Worm (Caenorhabditis elegans) whole organism, dauer: ENCODE data around the gene dpy-17.
"Not testable (repeated sequence)": the region's sequence is repeated elsewhere in the genome, so short reads cannot be mapped to it uniquely, and the experiment has no call there.

Experiments
- unc-62 ChIP-seq: sonication (generic microtip); optimal IDR thresholded peaks from 2 replicates; lab custom pipeline; 2017; ENCODE audit warnings: missing biosample characterization, missing genetic modification reagents, missing genetic modification characterization

Gene dpy-17

ce11 chrIII:5106893-5107471 lies at the start of gene dpy-17:
Gene dpy-17, plus strand, starts transcription at chrIII:5107330.
- TF ChIP-seq unc-62 (GFP tag; lab: Kevin White, UChicago), result no peak

ce11 chrIII:5061798-5062197 lies 45.3 kb upstream of the dpy-17 start, which contains the start of gene C45G9.10:
Gene C45G9.10, minus strand, starts transcription at chrIII:5061898.
- no peak for TF ChIP-seq unc-62 (GFP tag; lab: Kevin White, UChicago)

DNA sequence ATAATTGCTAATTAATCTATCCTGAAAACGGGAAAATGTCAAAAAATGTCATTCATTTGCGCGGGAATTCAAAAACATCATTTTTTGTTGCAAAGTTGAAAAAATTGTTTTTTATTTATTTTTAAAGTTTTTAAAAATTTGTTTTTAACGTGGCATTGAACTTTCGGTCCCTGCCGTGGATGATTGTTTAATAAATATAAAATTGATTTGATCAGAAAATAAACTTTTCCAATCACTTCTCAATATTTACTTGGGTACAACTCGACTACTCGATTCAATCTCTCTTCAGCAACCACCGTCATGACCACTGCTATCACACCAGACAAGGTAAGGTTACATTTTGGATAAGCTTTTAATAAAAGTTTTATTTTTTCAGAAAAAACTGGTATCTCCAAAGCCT lies 44.7 kb upstream of the dpy-17 start, which contains the start of gene C45G9.4:
Gene C45G9.4 (plus strand): TSS at position 301 of the 400 bp plus-strand sequence.
- TF ChIP-seq unc-62 (GFP tag; lab: Kevin White, UChicago), result not testable (repeated sequence)

DNA sequence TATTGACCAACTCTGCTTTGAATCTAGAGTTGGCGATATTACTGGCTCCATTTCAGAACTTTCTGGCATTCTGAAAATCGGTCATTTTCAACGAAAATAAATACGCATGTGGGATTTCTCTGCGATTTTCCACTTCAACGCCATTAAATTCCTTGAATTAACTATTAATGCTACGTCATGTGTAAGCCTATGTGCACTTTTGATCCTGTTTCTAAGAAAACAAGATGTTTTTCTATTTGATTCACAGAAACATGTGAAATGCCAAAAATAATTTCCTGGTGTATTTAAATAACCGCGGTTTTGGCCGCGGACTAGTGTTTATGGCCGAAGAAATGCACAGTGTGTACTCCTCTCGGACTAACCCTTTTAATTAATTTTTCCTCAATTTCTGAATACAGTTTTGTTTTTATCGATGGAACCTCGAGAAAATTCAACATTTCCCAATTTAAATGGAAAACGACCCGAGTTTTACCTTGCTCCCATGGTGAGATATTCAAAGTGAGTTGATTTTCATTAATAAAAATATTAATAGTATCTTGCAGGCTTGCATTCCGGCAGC lies 38.4 kb upstream of the dpy-17 start, which contains the start of the genes C45G9.11 and C45G9.2:
Gene C45G9.11 (minus strand): TSS at position 51 of the 559 bp plus-strand sequence.
Gene C45G9.2 (plus strand): TSS at position 392 of the 559 bp plus-strand sequence.
- no peak for TF ChIP-seq unc-62 (GFP tag; lab: Kevin White, UChicago)

DNA sequence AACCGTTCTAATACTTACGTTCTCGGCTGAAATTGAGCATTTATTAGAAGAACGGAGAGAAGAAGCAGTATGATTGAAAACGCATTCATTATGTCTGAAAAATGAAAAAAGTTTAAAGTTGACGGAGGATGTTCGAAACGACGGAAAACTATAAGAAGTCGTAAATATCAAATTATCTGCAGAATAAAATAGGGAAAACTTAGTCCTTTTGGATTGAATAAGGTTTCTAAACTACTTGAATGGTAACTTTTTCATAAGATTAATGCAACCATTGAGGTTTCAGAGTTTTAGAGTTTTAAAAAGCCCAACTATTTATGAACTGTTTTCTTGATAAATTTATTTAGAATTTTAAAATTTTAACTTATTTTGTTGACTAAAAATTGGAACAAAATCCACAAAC lies 35.6 kb upstream of the dpy-17 start, which contains the start of gene C45G9.12:
Gene C45G9.12 (minus strand): TSS at position 101 of the 400 bp plus-strand sequence.
- TF ChIP-seq unc-62 (GFP tag; lab: Kevin White, UChicago), result no peak

DNA sequence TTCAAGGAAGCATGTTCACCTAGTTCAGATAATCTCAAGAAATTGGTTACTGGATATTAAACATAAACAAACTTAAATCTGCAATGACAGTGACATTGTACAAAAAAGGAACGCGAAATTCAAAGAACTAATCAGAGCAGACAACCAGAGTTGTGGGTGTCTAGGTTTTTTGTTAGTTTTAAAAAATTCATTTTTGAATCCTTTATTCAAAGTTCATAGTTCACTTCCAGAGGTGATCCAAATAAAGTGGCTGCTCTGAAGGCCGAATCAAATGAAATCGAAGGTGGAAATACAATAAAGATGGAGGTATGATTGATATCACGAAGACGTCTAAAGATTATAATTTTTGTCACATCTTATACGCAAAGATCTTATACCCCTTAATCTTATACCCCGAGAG lies 32.7 kb upstream of the dpy-17 start, which contains the start of gene ttbk-6:
Gene ttbk-6 (plus strand): TSS at position 301 of the 400 bp plus-strand sequence.
- no peak for TF ChIP-seq unc-62 (GFP tag; lab: Kevin White, UChicago)

DNA sequence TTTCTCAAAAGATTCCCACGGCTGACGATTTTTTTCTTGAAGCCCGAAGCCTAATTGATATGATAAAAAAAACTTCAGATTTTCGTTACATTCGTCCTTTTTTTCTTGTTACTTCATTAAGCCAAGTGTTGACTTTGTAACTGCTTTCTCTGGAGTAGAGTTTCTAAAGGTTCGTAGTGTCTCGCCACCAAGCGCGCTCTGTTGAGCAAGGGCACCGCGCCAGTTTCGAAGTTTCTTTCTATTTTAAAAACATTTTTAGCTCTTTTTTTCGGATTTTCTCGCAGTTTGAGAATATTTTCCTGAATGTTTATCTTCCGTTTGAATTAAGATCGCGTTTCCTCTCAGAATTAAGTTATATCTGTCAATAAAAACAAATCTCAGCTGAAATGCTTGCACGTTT lies 30.6 kb upstream of the dpy-17 start:
- TF ChIP-seq unc-62 (GFP tag; lab: Kevin White, UChicago), result no peak

ce11 chrIII:5077150-5077814 lies 29.8 kb upstream of the dpy-17 start, which contains the start of gene alh-1:
Gene alh-1, plus strand, starts transcription at chrIII:5077764.
- TF ChIP-seq unc-62 (GFP tag; lab: Kevin White, UChicago), result no peak

DNA sequence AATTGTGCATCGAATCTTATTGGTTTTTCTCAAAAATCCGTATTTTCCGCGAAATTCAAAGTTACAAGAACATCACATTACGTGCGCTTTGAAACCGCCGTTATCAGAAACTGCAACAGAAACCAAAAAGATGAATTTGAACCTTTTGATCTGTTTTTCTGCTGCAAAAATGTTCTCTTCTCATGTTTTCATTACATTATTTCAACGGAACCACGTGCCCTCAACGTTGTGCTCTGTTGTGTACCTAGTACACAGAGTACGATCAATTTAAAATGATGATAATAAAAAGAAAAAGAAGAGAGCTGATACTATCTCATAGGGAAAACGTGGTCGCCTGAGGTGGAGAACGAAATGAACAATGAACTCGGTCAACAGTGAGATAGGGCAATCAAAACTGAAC lies 29.1 kb upstream of the dpy-17 start:
- TF ChIP-seq unc-62 (GFP tag; lab: Kevin White, UChicago), result no peak

DNA sequence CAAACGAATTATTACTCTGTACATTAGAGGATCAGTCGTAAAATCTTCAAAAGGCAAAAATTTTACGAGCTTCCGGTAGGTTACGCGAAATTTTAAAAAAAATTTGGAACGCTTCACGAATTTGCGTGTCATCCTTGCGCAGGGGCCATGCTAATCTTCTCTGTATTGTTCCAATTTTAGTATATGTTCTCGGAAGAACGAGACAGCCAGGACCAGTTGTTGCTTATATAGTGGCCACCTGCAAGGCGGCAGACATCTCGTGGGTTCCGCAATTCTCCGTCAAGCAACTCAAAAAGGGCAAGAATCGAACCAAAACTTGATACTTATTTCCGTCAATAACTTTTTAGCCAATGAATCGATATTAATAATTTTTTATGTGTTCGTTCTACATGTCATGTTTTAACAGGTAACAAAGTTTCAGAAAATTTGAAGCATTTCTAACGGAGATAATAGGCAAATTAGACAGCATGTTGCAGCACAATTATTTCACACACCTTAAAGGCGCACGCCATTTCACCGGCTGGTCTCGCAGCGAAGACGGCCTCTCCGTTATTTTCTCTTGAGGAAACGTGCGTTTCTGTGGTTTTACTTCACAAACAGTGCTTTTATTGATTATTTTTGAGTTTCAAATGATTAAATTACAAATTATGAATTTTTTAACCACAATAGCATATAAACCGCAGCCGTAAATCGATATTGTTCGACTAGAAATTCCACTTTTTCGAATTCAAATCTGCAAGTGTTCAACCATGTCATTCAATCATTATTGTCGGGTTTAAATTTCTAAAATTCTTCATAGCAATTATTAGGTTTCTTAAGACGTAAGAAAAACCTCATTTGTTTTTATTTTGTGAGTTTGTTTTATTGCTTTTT lies 26.2 kb upstream of the dpy-17 start:
- TF ChIP-seq unc-62 (GFP tag; lab: Kevin White, UChicago), result no peak

DNA sequence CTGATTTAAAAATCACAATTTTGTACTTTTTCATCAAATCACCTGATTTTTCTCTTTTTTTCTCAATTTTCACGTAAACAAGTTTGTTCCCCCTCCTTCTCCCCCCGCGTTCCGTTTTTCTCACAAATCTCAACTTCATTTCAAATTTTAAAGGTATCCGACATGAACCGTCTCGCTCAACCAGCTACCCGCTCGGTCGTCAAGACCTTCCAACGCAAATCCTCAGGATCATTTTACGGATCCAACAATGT lies 25.6 kb upstream of the dpy-17 start, which contains the start of gene cox-6A:
Gene cox-6A (plus strand): TSS at position 152 of the 251 bp plus-strand sequence.
- TF ChIP-seq unc-62 (GFP tag; lab: Kevin White, UChicago), result no peak

DNA sequence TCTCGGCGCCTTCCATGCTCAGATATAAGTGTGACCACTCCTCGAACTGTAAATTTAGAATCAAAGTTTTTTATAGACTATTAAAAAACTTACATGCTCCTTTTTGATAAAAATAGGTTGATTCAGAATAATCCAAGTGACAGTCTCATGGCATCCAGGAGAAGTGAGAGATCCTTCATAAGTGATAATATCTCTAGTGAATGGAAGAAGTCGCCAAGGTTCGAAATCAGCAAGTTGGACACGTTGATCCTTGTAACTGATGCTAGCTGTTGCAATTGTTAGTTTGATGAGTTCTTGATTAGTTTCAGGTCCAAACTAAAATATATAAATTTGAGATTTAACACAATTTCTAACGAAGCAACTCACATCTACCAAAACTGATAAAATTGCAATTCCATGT lies 23.8 kb upstream of the dpy-17 start:
- TF ChIP-seq unc-62 (GFP tag; lab: Kevin White, UChicago), result no peak

- no peak for TF ChIP-seq unc-62 (GFP tag; lab: Kevin White, UChicago)
Measured at ce11 chrIII:5085529-5085928, 21.6 kb upstream of the dpy-17 start, which contains the start of gene cah-1. Gene cah-1, minus strand, starts transcription at chrIII:5085629.

- no peak for TF ChIP-seq unc-62 (GFP tag; lab: Kevin White, UChicago)
Measured at ce11 chrIII:5089489-5089888, 17.6 kb upstream of the dpy-17 start.

DNA sequence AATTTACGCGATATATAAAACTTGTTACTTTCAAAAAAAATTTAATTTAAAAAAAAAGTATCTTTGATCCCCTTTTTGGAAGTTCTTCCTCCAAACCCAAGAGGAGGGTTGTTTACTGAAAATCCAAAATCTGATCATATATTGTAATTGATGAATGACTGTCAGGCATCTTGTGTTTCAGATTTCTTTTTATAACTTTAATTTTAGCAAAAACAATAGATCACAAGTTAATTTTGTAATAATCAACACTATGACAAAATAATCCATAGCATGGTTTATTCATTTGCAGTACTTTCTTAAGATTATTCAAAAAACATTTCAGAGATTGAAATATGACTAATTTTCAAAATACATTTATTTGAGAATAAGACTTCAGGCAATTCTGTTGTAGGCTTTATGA lies 14.8 kb upstream of the dpy-17 start:
- TF ChIP-seq unc-62 (GFP tag; lab: Kevin White, UChicago), result no peak
